Fruit fly (Drosophila melanogaster): ENCODE data around the gene CG43133.

CG43133 gene

DNA sequence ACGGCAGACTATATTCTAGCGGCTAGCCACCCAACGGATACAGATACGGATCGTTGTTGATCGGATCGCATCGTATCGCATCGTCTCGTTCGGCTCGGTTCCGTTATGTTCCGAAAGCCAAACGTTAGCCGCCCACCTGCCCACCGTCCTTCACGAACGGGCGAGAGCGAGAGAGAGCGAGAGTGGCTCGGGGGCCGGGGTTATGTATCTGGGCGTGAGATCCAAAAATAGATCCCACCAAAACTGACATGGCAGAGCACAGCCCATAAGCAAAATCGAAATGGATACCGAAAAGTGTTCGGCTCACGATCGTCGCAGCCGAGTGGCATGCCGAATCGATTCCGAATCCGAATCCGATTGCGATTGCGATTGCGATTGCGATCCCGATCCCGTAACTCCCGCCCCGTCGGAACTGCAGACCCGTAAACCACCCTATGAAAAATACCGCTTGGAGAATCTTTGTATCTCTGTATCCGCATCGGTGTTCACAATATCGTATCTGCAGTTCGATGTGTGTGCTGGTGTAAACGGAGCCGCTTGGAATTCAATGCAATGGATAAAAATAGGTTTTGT is 13.1 kb downstream of the CG43133 start, which contains the start of gene wupA:
Gene wupA, minus strand, starts transcription at position 112 of the 573 bp plus-strand sequence.
- TF ChIP-seq CG17801 (GFP tag; optimal IDR thresholded peaks at IDR 0.05; ENCODE audit: partially characterized antibody) = no peak

dm6 chrX:18114770-18115169 is 15.2 kb downstream of the CG43133 start:
- no peak for TF ChIP-seq CG17801 (GFP tag; optimal IDR thresholded peaks at IDR 0.05; ENCODE audit: partially characterized antibody)

dm6 chrX:18108676-18109075 is 21.3 kb downstream of the CG43133 start:
- no peak for TF ChIP-seq CG17801 (GFP tag; optimal IDR thresholded peaks at IDR 0.05; ENCODE audit: partially characterized antibody)

DNA sequence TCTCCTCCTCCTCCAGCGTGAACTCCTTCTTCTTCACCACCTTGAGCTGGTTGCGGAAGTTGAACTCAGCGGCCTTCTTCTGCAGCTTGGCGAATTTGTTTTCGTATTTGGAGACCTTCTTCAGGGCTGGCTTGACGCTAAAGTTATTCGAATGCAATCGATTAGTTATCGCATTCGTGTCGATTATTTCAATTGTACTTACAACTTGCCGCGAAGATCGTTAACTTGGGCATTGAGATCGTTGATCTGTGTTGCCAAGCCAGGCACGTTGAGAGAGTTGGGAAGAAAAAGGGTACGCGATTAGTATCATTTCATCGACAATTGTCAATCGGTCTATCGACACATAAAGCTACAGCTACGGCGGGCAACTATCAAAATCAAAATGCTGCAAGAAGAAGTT is 23.3 kb downstream of the CG43133 start:
- no peak for TF ChIP-seq CG17801 (GFP tag; optimal IDR thresholded peaks at IDR 0.05; ENCODE audit: partially characterized antibody)

DNA sequence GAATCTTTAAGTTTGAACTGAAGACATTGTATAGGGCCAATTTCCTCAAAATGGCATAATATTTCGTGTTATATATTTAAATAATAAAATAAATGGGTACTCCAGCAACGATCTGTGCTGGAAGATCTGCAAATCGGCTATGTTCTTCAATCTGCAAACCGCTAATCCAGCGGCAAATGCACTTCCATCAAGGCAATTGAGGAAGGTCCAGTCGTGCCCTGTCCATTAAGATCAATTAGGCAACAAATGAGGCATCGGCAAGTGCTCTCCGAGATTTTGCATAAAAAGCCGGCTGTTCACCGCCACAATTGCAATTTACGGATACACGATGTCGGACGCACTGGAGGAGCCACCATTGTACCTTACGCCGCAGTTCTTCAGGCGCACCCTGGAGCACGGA is 26.6 kb downstream of the CG43133 start, which contains the start of gene CG7135:
Gene CG7135, plus strand, starts transcription at position 301 of the 400 bp plus-strand sequence.
- no peak for TF ChIP-seq CG17801 (GFP tag; optimal IDR thresholded peaks at IDR 0.05; ENCODE audit: partially characterized antibody)

- TF ChIP-seq CG17801 (GFP tag; optimal IDR thresholded peaks at IDR 0.05; ENCODE audit: partially characterized antibody) = no peak
Measured at dm6 chrX:18101778-18102177, 28.2 kb downstream of the CG43133 start, which contains the start of gene Taf8. TSS of gene Taf8 (plus strand) at chrX:18101970.

dm6 chrX:18101098-18101711 is 28.8 kb downstream of the CG43133 start, which contains the start of gene Mvb12:
TSS of gene Mvb12 (minus strand) at chrX:18101314.
- no peak for TF ChIP-seq CG17801 (GFP tag; optimal IDR thresholded peaks at IDR 0.05; ENCODE audit: partially characterized antibody)

dm6 chrX:18100146-18100669 is 29.8 kb downstream of the CG43133 start:
- no peak for TF ChIP-seq CG17801 (GFP tag; optimal IDR thresholded peaks at IDR 0.05; ENCODE audit: partially characterized antibody)

DNA sequence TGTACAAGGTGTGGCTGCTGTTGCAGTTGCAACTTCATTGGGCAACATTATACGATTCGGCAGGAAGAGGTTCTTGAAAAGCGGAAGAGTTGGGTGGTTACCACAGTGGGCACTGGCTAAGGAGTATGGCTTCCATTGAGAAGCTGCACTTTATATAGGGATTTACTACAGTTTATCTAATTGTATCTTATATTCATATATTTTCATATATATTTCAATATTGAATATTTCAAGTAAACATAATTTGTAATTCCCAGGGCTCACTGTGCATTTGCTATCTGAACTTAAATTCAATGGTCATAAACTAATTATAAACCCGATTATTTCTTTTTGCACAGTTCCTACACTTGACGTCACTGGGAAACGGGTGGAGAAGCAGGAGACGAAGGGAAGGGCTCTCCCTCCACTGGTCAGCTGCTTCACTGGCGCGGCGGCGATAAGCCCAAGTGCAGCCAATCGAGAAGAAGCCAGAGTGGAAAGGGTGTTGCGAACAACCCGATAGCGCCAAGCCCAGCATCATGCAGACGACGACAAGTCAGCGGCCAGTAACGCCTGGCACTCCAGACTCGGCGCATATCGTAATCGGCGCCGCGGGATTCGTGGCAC is 35.1 kb downstream of the CG43133 start:
- TF ChIP-seq CG17801 (GFP tag; optimal IDR thresholded peaks at IDR 0.05; ENCODE audit: partially characterized antibody) = no peak

- TF ChIP-seq CG17801 (GFP tag; optimal IDR thresholded peaks at IDR 0.05; ENCODE audit: partially characterized antibody) = no peak
Measured at dm6 chrX:18094130-18094529, 35.8 kb downstream of the CG43133 start.

dm6 chrX:18092810-18093222 is 37.2 kb downstream of the CG43133 start, which contains the start of gene RhoGAP16F:
TSS of gene RhoGAP16F (plus strand) at chrX:18093145.
- peak; percentile 88 for TF ChIP-seq CG17801 (GFP tag; optimal IDR thresholded peaks at IDR 0.05; ENCODE audit: partially characterized antibody)

dm6 chrX:18092126-18092525 is 37.9 kb downstream of the CG43133 start:
- TF ChIP-seq CG17801 (GFP tag; optimal IDR thresholded peaks at IDR 0.05; ENCODE audit: partially characterized antibody) = no peak

dm6 chrX:18091159-18091676 is 38.8 kb downstream of the CG43133 start, which contains the start of gene scu:
TSS of gene scu (plus strand) at chrX:18091259.
- peak; percentile 80 for TF ChIP-seq CG17801 (GFP tag; optimal IDR thresholded peaks at IDR 0.05; ENCODE audit: partially characterized antibody)

DNA sequence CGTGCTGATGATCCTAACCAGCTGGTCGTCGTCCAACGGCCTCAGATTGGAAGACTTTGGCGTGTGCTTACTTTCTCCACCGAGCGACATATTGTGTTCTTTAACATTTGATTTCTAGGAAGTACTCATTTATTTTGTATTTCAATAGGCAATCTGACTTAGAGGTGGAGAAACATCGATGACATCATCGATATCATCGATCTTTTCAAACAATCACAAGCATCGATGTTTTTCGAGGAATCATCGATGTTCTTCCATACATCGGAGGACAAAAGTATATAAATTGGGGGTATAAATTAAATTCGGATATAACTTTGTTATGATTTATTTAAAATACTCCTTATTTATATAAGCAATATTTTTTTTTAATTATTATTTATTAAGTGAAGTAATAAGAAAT is 39.6 kb downstream of the CG43133 start, which contains the start of gene Swt1:
Gene Swt1, minus strand, starts transcription at position 177 of the 400 bp plus-strand sequence.
- peak; percentile 34 for TF ChIP-seq CG17801 (GFP tag; optimal IDR thresholded peaks at IDR 0.05; ENCODE audit: partially characterized antibody)

- no peak for TF ChIP-seq CG17801 (GFP tag; optimal IDR thresholded peaks at IDR 0.05; ENCODE audit: partially characterized antibody)
Measured at dm6 chrX:18088432-18088831, 41.5 kb downstream of the CG43133 start, which contains the start of gene CG7536. TSS of gene CG7536 (minus strand) at chrX:18088532.
